Comparison of ENCODE assay signal across 5 fruit fly cellular contexts in the genomic region with DNA sequence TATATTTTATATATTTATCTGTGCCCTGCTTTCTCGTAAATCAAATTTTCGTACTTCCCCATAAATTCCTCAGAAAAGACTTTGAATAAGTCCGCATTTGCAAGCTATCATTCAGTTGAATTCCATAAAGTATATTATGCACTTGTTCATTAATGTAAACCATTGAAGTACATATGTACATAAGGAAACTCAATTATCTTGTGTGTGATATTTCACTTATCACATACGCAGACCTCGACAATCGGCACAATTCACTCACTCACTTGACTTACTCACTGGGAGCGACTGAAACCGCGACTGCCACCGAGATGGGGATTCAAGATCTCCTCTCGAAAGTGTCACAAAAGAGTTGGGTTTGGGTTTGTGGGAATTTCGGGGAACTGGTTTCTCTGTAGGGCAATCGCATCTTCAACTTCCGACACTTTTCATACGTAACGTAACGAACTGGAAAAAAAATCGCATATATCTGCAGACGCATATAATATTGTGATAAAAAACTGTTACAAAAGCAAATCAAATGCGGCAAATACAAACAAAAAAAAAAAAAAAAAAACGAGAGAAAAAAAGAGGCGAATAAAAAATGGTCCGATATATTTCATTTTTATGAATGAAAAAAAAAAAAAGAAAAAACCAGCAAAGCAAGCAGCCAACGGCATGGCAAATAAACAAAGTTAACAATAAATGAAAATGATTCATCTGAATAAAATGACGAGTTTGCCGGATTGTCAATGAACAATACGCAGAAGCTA.
TF ChIP-seq lines count a peak whose summit lies in the region.

No protein-coding gene starts in this region.

- no peak for TF ChIP-seq CTCF in whole organism, embryonic (GFP tag; optimal IDR thresholded peaks at IDR 0.05; lab: Kevin White, UChicago)

TF ChIP-seq in whole organism, adult, 20 proteins besides CTCF, POLR2A, EP300 and RAD21:
- TF ChIP-seq Crg-1 (GFP tag; optimal IDR thresholded peaks at IDR 0.05; lab: Kevin White, UChicago) (no peak), kay (GFP tag; lab: Kevin White, UChicago; ENCODE audit: borderline replicate concordance) (peak; percentile 78)
TF ChIP-seq in whole organism, adult: peak in this region for 1.

TF ChIP-seq in whole organism, embryonic, 481 proteins besides CTCF, POLR2A, EP300 and RAD21 (continues in another document):
- peak; percentile 10 for TF ChIP-seq CG13424 (tag; optimal IDR thresholded peaks at IDR 0.05; lab: Kevin White, UChicago)
- TF ChIP-seq so (GFP tag; IDR thresholded peaks at IDR 0.05; lab: Robert Waterston, UW): peak; percentile 16; the same call in 1 of the 3 replicates
- TF ChIP-seq nom (GFP tag; optimal IDR thresholded peaks at IDR 0.05; lab: Kevin White, UChicago): peak; percentile 71
- TF ChIP-seq CG1529 (GFP tag; optimal IDR thresholded peaks at IDR 0.05; lab: Kevin White, UChicago): peak; percentile 2
- peak; percentile 69 for TF ChIP-seq Awh (GFP tag; IDR thresholded peaks at IDR 0.05; lab: Robert Waterston, UW)
- peak; percentile 18 for TF ChIP-seq exex (tag; optimal IDR thresholded peaks at IDR 0.05; lab: Kevin White, UChicago)
- no peak for TF ChIP-seq CG6683 (GFP tag; optimal IDR thresholded peaks at IDR 0.05; lab: Kevin White, UChicago)
- TF ChIP-seq CG14014 (GFP tag; IDR thresholded peaks at IDR 0.05; lab: Robert Waterston, UW): peak; percentile 68; the same call in 1 of the 2 replicates
- TF ChIP-seq otp (GFP tag; IDR thresholded peaks at IDR 0.05; lab: Robert Waterston, UW): peak; percentile 51; the same call in 1 of the 3 replicates
- peak; percentile 25 for TF ChIP-seq CG4707 (GFP tag; optimal IDR thresholded peaks at IDR 0.05; lab: Kevin White, UChicago)
- peak; percentile 37 for TF ChIP-seq CG4328 (GFP tag; optimal IDR thresholded peaks at IDR 0.05; lab: Kevin White, UChicago)
- peak; percentile 79 for TF ChIP-seq Med (GFP tag; lab: Kevin White, UChicago)
- TF ChIP-seq fd64A (GFP tag; optimal IDR thresholded peaks at IDR 0.05; lab: Kevin White, UChicago): peak; percentile 37
- no peak for TF ChIP-seq CG15073 (GFP tag; optimal IDR thresholded peaks at IDR 0.05; lab: Kevin White, UChicago)
- no peak; the same call in 1 of the 2 replicates for TF ChIP-seq Rfx (GFP tag; IDR thresholded peaks at IDR 0.05; lab: Robert Waterston, UW)
- TF ChIP-seq Fer3 (tag; optimal IDR thresholded peaks at IDR 0.05; lab: Kevin White, UChicago): peak; percentile 6
- peak; percentile 64 for TF ChIP-seq CG12071 (GFP tag; optimal IDR thresholded peaks at IDR 0.05; lab: Kevin White, UChicago)
- TF ChIP-seq luna (GFP tag; optimal IDR thresholded peaks at IDR 0.05; lab: Kevin White, UChicago): no peak
- TF ChIP-seq dmrt99B (tag; optimal IDR thresholded peaks at IDR 0.05; lab: Kevin White, UChicago): peak; percentile 33

TF ChIP-seq in whole organism, prepupa, 60 proteins besides CTCF, POLR2A, EP300 and RAD21 (continues in another document):
- TF ChIP-seq svp (GFP tag; lab: Kevin White, UChicago): no peak
- peak; percentile 31 for TF ChIP-seq Eip75B (GFP tag; optimal IDR thresholded peaks at IDR 0.05; lab: Kevin White, UChicago)
- TF ChIP-seq CG4318 (GFP tag; optimal IDR thresholded peaks at IDR 0.05; lab: Kevin White, UChicago): no peak
- peak; percentile 37 for TF ChIP-seq CG6808 (GFP tag; optimal IDR thresholded peaks at IDR 0.05; lab: Kevin White, UChicago)
- no peak for TF ChIP-seq Hr38 (GFP tag; optimal IDR thresholded peaks at IDR 0.05; lab: Kevin White, UChicago)
- TF ChIP-seq acj6 (GFP tag; optimal IDR thresholded peaks at IDR 0.05; lab: Kevin White, UChicago): no peak
- TF ChIP-seq Eip93F (GFP tag; optimal IDR thresholded peaks at IDR 0.05; lab: Kevin White, UChicago): peak; percentile 9
- no peak for TF ChIP-seq Gug (GFP tag; IDR thresholded peaks at IDR 0.05; lab: Robert Waterston, UW)
- no peak for TF ChIP-seq CG15336 (GFP tag; IDR thresholded peaks at IDR 0.05; lab: Robert Waterston, UW)
- TF ChIP-seq Eip78C (GFP tag; lab: Kevin White, UChicago): peak; percentile 78
- peak in 1 of 2 experiments; percentile 47 for TF ChIP-seq ss (GFP tag; optimal IDR thresholded peaks at IDR 0.05; lab: Kevin White, UChicago)
- TF ChIP-seq OdsH (GFP tag; optimal IDR thresholded peaks at IDR 0.05; lab: Kevin White, UChicago): no peak
- TF ChIP-seq Lpt (GFP tag; optimal IDR thresholded peaks at IDR 0.05; lab: Kevin White, UChicago): no peak
- TF ChIP-seq CG6792 (GFP tag; optimal IDR thresholded peaks at IDR 0.05; lab: Kevin White, UChicago): no peak
- TF ChIP-seq CG1621 (tag; optimal IDR thresholded peaks at IDR 0.05; lab: Kevin White, UChicago): no peak
- peak; percentile 11 for TF ChIP-seq Met (GFP tag; optimal IDR thresholded peaks at IDR 0.05; lab: Kevin White, UChicago)
- peak; percentile 60 for TF ChIP-seq fkh (GFP tag; optimal IDR thresholded peaks at IDR 0.05; lab: Kevin White, UChicago)
- TF ChIP-seq Smox (GFP tag; optimal IDR thresholded peaks at IDR 0.05; lab: Kevin White, UChicago): no peak
- no peak for TF ChIP-seq CG3919 (GFP tag; optimal IDR thresholded peaks at IDR 0.05; lab: Kevin White, UChicago)
- peak; percentile 39 for TF ChIP-seq CG6854 (GFP tag; optimal IDR thresholded peaks at IDR 0.05; lab: Kevin White, UChicago)
- no peak for TF ChIP-seq Hr39 (GFP tag; optimal IDR thresholded peaks at IDR 0.05; lab: Kevin White, UChicago)
- TF ChIP-seq topi (GFP tag; optimal IDR thresholded peaks at IDR 0.05; lab: Kevin White, UChicago): no peak

TF ChIP-seq in whole organism, pupa, 21 proteins besides CTCF, POLR2A, EP300 and RAD21:
- TF ChIP-seq EcR (GFP tag; optimal IDR thresholded peaks at IDR 0.05; lab: Kevin White, UChicago) (peak; percentile 40), rn (GFP tag; IDR thresholded peaks at IDR 0.05; lab: Robert Waterston, UW) (no peak), fd96Ca (GFP tag; IDR thresholded peaks at IDR 0.05; lab: Robert Waterston, UW) (no peak), Pif1A (GFP tag; optimal IDR thresholded peaks at IDR 0.05; lab: Kevin White, UChicago) (no peak), CG15710 (tag; optimal IDR thresholded peaks at IDR 0.05; lab: Kevin White, UChicago) (no peak), gl (tag; optimal IDR thresholded peaks at IDR 0.05; lab: Kevin White, UChicago) (peak; percentile 14), CG8301 (tag; optimal IDR thresholded peaks at IDR 0.05; lab: Kevin White, UChicago) (no peak)

TF ChIP-seq in whole organism, wandering third instar larva, 38 proteins besides CTCF, POLR2A, EP300 and RAD21:
- TF ChIP-seq tai (GFP tag; optimal IDR thresholded peaks at IDR 0.05; lab: Kevin White, UChicago) (no peak), Sp1 (GFP tag; optimal IDR thresholded peaks at IDR 0.05; lab: Kevin White, UChicago) (peak; percentile 17), CrebA (GFP tag; optimal IDR thresholded peaks at IDR 0.05; lab: Kevin White, UChicago; ENCODE audit: borderline replicate concordance) (no peak), sv (GFP tag; optimal IDR thresholded peaks at IDR 0.05; lab: Kevin White, UChicago) (no peak), Dif (GFP tag; optimal IDR thresholded peaks at IDR 0.05; lab: Kevin White, UChicago; ENCODE audit: partially characterized antibody) (no peak), Rel (GFP tag; optimal IDR thresholded peaks at IDR 0.05; lab: Kevin White, UChicago) (no peak), Rel (tag; optimal IDR thresholded peaks at IDR 0.05; lab: Kevin White, UChicago) (peak; percentile 63), rgr (GFP tag; optimal IDR thresholded peaks at IDR 0.05; lab: Kevin White, UChicago) (peak; percentile 17), fru (GFP tag; optimal IDR thresholded peaks at IDR 0.05; lab: Kevin White, UChicago) (no peak), woc (GFP tag; optimal IDR thresholded peaks at IDR 0.05; lab: Kevin White, UChicago) (no peak), Myc (optimal IDR thresholded peaks at IDR 0.05; lab: Kevin White, UChicago) (no peak), h (GFP tag; optimal IDR thresholded peaks at IDR 0.05; lab: Kevin White, UChicago) (peak; percentile 12)
